Fruit fly (Drosophila melanogaster) Kc167 (cell line): ENCODE measurements around the gene GNBP3.

Source experiments
- Sin3A ChIP-seq: fragments of >200 bp; optimal IDR thresholded peaks from 2 replicates; lab custom pipeline; 2018; ENCODE audit warnings: missing external identifiers
- ttk ChIP-seq: sonication (Bioruptor generic); optimal IDR thresholded peaks from 2 replicates; lab custom pipeline; 2017; ENCODE audit warnings: missing external identifiers

- no peak for TF ChIP-seq Sin3A
- no peak for TF ChIP-seq ttk (lab: Kevin White, UChicago)
Observed at dm6 chr3L:8924417-8924913, 30.4 kb upstream of the GNBP3 start.
